Worm (Caenorhabditis elegans) whole organism, L2 larva: ENCODE results near the gene F39C12.1.

Experiments used
- C34F6.9 ChIP-seq: fragments of 150-350 bp; optimal IDR thresholded peaks from 2 replicates; lab custom pipeline; 2014; ENCODE audit warnings: missing biosample characterization, missing genetic modification characterization
- F13H6.1 ChIP-seq: sonication (generic microtip); optimal IDR thresholded peaks from 2 replicates; lab custom pipeline; 2016; ENCODE audit warnings: missing genetic modification characterization, missing compliant biosample characterization
- ZK546.5 ChIP-seq: sonication (generic microtip); optimal IDR thresholded peaks from 2 replicates; lab custom pipeline; 2017; ENCODE audit warnings: missing biosample characterization, missing genetic modification characterization
- ama-1 ChIP-seq: fragments of 150-350 bp; optimal IDR thresholded peaks from 2 replicates; lab custom pipeline; 2018; ENCODE audit warnings: inconsistent platforms
- ceh-16 ChIP-seq: fragments of 150-350 bp; optimal IDR thresholded peaks from 2 replicates; lab custom pipeline; 2014; ENCODE audit warnings: missing biosample characterization, missing genetic modification characterization
- dmd-4 ChIP-seq: sonication (generic microtip); optimal IDR thresholded peaks from 2 replicates; lab custom pipeline; 2017; ENCODE audit warnings: missing biosample characterization, missing genetic modification characterization
- egl-27 ChIP-seq: sonication (generic microtip); optimal IDR thresholded peaks from 3 replicates; lab custom pipeline; 2017; ENCODE audit warnings: missing biosample characterization, missing genetic modification reagents, missing genetic modification characterization
- fos-1 ChIP-seq: fragments of 150-350 bp; optimal IDR thresholded peaks from 2 replicates; lab custom pipeline; 2014; ENCODE audit warnings: missing biosample characterization, missing genetic modification characterization
- gmeb-1 ChIP-seq: fragments of 150-350 bp; optimal IDR thresholded peaks from 2 replicates; lab custom pipeline; 2014; ENCODE audit warnings: missing biosample characterization, missing genetic modification characterization
- lin-13 ChIP-seq: fragments of 150-350 bp; optimal IDR thresholded peaks from 2 replicates; lab custom pipeline; 2014; ENCODE audit warnings: missing biosample characterization, missing genetic modification reagents, missing genetic modification characterization
- lsy-2 ChIP-seq, 2 experiments: fragments of 150-350 bp in 1 of 2; sonication (generic microtip) in 1 of 2; optimal IDR thresholded peaks; 2 replicates each; lab custom pipeline; 2014 to 2017; ENCODE audit warnings: missing biosample characterization in 2 of 2, missing genetic modification characterization in 2 of 2
- mdl-1 ChIP-seq, 2 experiments: fragments of 150-350 bp in 1 of 2; sonication (generic microtip) in 1 of 2; optimal IDR thresholded peaks; 2 replicates each; lab custom pipeline; 2017; ENCODE audit warnings: missing biosample characterization in 2 of 2, missing genetic modification characterization in 2 of 2
- nhr-10 ChIP-seq: sonication (generic microtip); optimal IDR thresholded peaks from 2 replicates; lab custom pipeline; 2017; ENCODE audit warnings: missing biosample characterization, missing genetic modification characterization
- nhr-12 ChIP-seq: fragments of 150-350 bp; optimal IDR thresholded peaks from 2 replicates; lab custom pipeline; 2014; ENCODE audit warnings: missing biosample characterization, missing genetic modification characterization
- nhr-129 ChIP-seq: fragments of 150-350 bp; optimal IDR thresholded peaks from 2 replicates; lab custom pipeline; 2014; ENCODE audit warnings: missing biosample characterization, missing genetic modification characterization
- nhr-237 ChIP-seq: fragments of 150-350 bp; optimal IDR thresholded peaks from 2 replicates; lab custom pipeline; 2014; ENCODE audit warnings: missing biosample characterization, missing genetic modification characterization
- nhr-25 ChIP-seq: fragments of 150-350 bp; sonication (generic microtip); optimal IDR thresholded peaks from 3 replicates; lab custom pipeline; 2014; ENCODE audit warnings: missing biosample characterization, missing genetic modification characterization
- nhr-6 ChIP-seq: fragments of 150-350 bp; optimal IDR thresholded peaks from 2 replicates; lab custom pipeline; 2014; ENCODE audit warnings: missing biosample characterization, missing genetic modification characterization
- sma-3 ChIP-seq: sonication (generic microtip); optimal IDR thresholded peaks from 2 replicates; lab custom pipeline; 2016; ENCODE audit warnings: missing genetic modification reagents, missing genetic modification characterization, missing compliant biosample characterization
- sma-9 ChIP-seq, 2 experiments: fragments of 150-350 bp in 1 of 2; sonication (generic microtip) in 1 of 2; optimal IDR thresholded peaks; 2 replicates each; lab custom pipeline; 2014 to 2016; ENCODE audit warnings: missing genetic modification characterization in 2 of 2, mild to moderate bottlenecking in 1 of 2, missing biosample characterization in 1 of 2, missing compliant biosample characterization in 1 of 2, missing genetic modification reagents in 1 of 2, moderate library complexity in 1 of 2
- unc-55 ChIP-seq: fragments of 150-350 bp; sonication (generic microtip); optimal IDR thresholded peaks from 3 replicates; lab custom pipeline; 2014; ENCODE audit warnings: missing biosample characterization, missing genetic modification reagents, missing genetic modification characterization
- unc-62 ChIP-seq: fragments of 150-350 bp; optimal IDR thresholded peaks from 2 replicates; lab custom pipeline; 2014; ENCODE audit warnings: missing biosample characterization, missing genetic modification reagents, missing genetic modification characterization
- zag-1 ChIP-seq: fragments of 150-350 bp; optimal IDR thresholded peaks from 2 replicates; lab custom pipeline; 2014; ENCODE audit warnings: missing biosample characterization, missing genetic modification characterization

The F39C12.1 gene

ce11 chrX:4788958-4789357, 64.0 kb downstream of the F39C12.1 start:
- TF ChIP-seq ceh-16 (tag; lab: Kevin White, UChicago) (no peak), F13H6.1 (tag; lab: Kevin White, UChicago) (peak; percentile 32), zag-1 (no peak), nhr-237 (tag; lab: Kevin White, UChicago) (no peak), nhr-10 (no peak), ZK546.5 (no peak), nhr-129 (tag; lab: Kevin White, UChicago) (peak; percentile 80), nhr-6 (tag; lab: Kevin White, UChicago) (no peak), lsy-2 (tag; optimal IDR thresholded peaks at IDR 0.05; lab: Kevin White, UChicago) (peak in 1 of 2 experiments; percentile 17), unc-55 (GFP tag; lab: Kevin White, UChicago) (peak; percentile 17), ama-1 (lab: Kevin White, UChicago) (no peak), gmeb-1 (peak; percentile 11), dmd-4 (tag; lab: Kevin White, UChicago) (no peak), egl-27 (tag; lab: Kevin White, UChicago) (no peak), C34F6.9 (tag; lab: Kevin White, UChicago) (peak; percentile 41), unc-62 (GFP tag; lab: Kevin White, UChicago) (no peak), fos-1 (tag; lab: Kevin White, UChicago) (peak; percentile 50), nhr-12 (tag; lab: Kevin White, UChicago) (no peak), sma-9 (GFP tag; optimal IDR thresholded peaks at IDR 0.05; lab: Kevin White, UChicago) (peak; percentile 61), sma-9 (tag; optimal IDR thresholded peaks at IDR 0.05; lab: Kevin White, UChicago) (no peak), sma-3 (GFP tag; lab: Kevin White, UChicago) (peak; percentile 12), mdl-1 (tag; optimal IDR thresholded peaks at IDR 0.05; lab: Kevin White, UChicago) (no peak), lin-13 (peak; percentile 29)

- peak; percentile 9 for TF ChIP-seq C34F6.9 (tag; lab: Kevin White, UChicago)
- TF ChIP-seq nhr-129 (tag; lab: Kevin White, UChicago) = no peak
- TF ChIP-seq nhr-25 (tag; lab: Kevin White, UChicago) = no peak
These were observed 65.5 kb downstream of the F39C12.1 start for ce11 chrX:4787525-4787924.
